Fruit fly (Drosophila melanogaster): ENCODE results near the gene Ubc6.

Gene Ubc6

DNA sequence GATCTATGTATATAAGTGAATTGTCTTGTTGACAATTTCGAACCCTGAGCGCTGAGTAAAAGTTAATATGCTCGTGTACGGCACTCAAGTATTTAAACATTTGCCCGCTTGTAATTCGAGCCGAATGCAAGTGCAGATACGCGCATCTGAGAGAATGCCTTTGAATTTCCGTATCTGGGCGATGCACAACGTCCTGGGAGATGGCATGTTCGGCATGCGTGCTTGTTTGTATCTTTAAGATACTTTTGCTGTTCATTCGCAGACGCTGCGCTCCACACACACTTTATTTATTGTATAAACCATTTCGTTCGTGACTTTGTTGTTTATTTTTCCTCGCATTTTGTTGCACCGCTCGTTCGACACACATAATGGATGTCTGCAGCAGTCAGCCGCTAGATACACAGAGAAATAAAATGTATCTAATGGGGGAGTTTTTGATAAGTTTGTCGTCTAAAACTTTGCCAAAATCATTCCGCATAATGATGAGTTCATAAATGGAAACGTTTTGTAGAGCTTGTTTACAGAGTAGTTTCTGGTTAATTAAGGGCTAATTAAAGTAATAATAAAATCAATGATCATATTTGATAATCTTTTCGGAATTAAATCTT lies 21.4 kb upstream of the Ubc6 start (continued):
- TF ChIP-seq net (GFP tag; optimal IDR thresholded peaks at IDR 0.05) (peak; percentile 26), CG6276 (GFP tag; optimal IDR thresholded peaks at IDR 0.05) (peak; percentile 18), achi (GFP tag; optimal IDR thresholded peaks at IDR 0.05) (no peak), CG6808 (GFP tag; optimal IDR thresholded peaks at IDR 0.05) (no peak), salr (GFP tag; optimal IDR thresholded peaks at IDR 0.05) (peak in 1 of 2 experiments; percentile 47), Gug (GFP tag; IDR thresholded peaks at IDR 0.05) (no peak), vri (GFP tag; optimal IDR thresholded peaks at IDR 0.05) (no peak), Lpt (GFP tag; optimal IDR thresholded peaks at IDR 0.05) (no peak)

DNA sequence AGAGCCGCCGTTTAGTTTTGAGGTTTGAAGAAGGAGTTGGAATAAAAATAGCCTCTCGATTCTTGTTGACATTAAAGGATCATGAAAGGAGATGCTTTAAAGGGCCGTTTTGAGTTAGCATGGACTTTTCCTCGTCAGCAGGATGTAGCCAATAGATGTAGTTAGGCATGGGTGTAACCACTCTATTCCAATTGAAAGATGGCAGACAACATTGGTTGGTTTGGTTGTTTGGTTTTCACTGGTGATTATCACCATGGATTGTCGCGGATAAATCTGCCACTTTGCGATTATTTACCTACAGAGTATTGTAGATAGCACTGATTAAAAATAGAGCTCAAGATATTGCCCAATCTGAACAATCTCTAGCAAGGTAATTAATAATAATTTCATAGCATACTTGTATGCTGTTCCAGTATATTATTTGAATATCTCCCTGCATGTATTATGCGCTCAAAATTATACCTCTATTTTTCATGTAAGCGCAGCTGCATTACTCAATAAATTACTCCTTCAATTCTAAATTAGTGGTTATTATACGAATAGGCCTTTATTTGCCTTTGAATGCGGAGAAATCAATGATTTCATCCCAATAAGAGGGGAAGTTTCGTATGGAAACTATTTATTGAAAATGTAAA lies 20.6 kb upstream of the Ubc6 start:
- TF ChIP-seq OdsH (GFP tag; optimal IDR thresholded peaks at IDR 0.05) (no peak), CG10669 (GFP tag; optimal IDR thresholded peaks at IDR 0.05) (no peak), Eip78C (GFP tag) (peak; percentile 12), CG6854 (GFP tag; optimal IDR thresholded peaks at IDR 0.05) (no peak), Ets21C (GFP tag; optimal IDR thresholded peaks at IDR 0.05) (no peak)

DNA sequence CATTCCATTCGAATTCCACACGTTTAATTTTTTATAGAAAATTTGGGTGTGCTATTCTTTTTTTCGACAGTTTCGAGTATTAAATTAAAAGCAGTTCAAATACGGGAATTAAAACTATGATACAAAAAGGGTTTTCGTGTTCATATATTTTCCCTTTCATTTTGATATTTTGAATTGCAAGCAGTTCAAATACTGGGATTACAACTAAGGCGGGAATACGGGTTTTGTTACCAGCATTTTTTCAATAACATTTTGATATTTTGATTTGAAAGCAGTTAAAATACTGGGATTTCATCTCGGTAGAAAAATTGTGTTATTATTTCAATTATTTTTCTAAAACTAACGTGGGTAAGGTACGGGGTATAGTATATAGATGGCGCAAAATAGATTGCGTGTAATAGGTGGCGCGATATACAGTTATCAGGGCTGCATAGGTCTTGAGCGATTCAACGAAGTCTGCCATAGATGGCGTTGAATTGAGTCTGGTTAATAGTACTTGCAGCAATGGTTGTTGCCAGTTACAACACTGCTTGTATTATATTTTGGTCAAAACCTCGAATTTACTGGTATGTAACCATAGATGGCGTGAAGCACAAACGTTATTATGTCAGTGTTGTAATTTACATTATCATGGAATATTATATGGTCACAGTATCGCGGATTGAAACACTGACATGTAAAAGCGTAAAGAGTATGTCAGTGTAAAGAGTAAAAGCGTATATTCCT lies 18.1 kb upstream of the Ubc6 start:
- no peak for TF ChIP-seq CG34406 (GFP tag; optimal IDR thresholded peaks at IDR 0.05)
- no peak for TF ChIP-seq dac (GFP tag; optimal IDR thresholded peaks at IDR 0.05)
- peak; percentile 52 for TF ChIP-seq lz (GFP tag; optimal IDR thresholded peaks at IDR 0.05)
- no peak for TF ChIP-seq CG32006 (GFP tag; optimal IDR thresholded peaks at IDR 0.05)
- peak; percentile 10 for TF ChIP-seq Hr4 (GFP tag; optimal IDR thresholded peaks at IDR 0.05)
- no peak for TF ChIP-seq CG7368 (GFP tag; optimal IDR thresholded peaks at IDR 0.05)
- no peak for TF ChIP-seq CG10631 (GFP tag; optimal IDR thresholded peaks at IDR 0.05)
- no peak for TF ChIP-seq spab (GFP tag; optimal IDR thresholded peaks at IDR 0.05)
- TF ChIP-seq Eip78C (GFP tag): peak; percentile 48
- TF ChIP-seq Blimp-1 (GFP tag; optimal IDR thresholded peaks at IDR 0.05): peak; percentile 59
- peak; percentile 5 for TF ChIP-seq CG3032 (tag; optimal IDR thresholded peaks at IDR 0.05)
- TF ChIP-seq net (GFP tag; optimal IDR thresholded peaks at IDR 0.05): no peak
- TF ChIP-seq CG11902 (GFP tag; optimal IDR thresholded peaks at IDR 0.05): peak; percentile 28
- no peak for TF ChIP-seq Eip75B (GFP tag; optimal IDR thresholded peaks at IDR 0.05)
- TF ChIP-seq Gug (GFP tag; IDR thresholded peaks at IDR 0.05): no peak
- no peak for TF ChIP-seq ss (GFP tag; optimal IDR thresholded peaks at IDR 0.05)
- no peak for TF ChIP-seq CG11294 (GFP tag; IDR thresholded peaks at IDR 0.05)
- no peak for TF ChIP-seq fd85E (GFP tag; optimal IDR thresholded peaks at IDR 0.05)
- no peak for TF ChIP-seq achi (GFP tag; optimal IDR thresholded peaks at IDR 0.05)
- TF ChIP-seq CG6792 (GFP tag; optimal IDR thresholded peaks at IDR 0.05): no peak
- TF ChIP-seq CG9139 (GFP tag; optimal IDR thresholded peaks at IDR 0.05): no peak
- peak; percentile 25 for TF ChIP-seq topi (GFP tag; optimal IDR thresholded peaks at IDR 0.05)
- TF ChIP-seq esn (GFP tag; optimal IDR thresholded peaks at IDR 0.05): peak; percentile 53
- no peak for TF ChIP-seq CG6808 (GFP tag; optimal IDR thresholded peaks at IDR 0.05)
- TF ChIP-seq Sox102F (GFP tag; optimal IDR thresholded peaks at IDR 0.05): no peak
- TF ChIP-seq cyc (GFP tag; optimal IDR thresholded peaks at IDR 0.05): peak; percentile 68
- no peak for TF ChIP-seq Ets96B (tag; optimal IDR thresholded peaks at IDR 0.05)
- no peak for TF ChIP-seq acj6 (GFP tag; optimal IDR thresholded peaks at IDR 0.05)
- no peak for TF ChIP-seq CG8319 (GFP tag; optimal IDR thresholded peaks at IDR 0.05)
- TF ChIP-seq Sox15 (GFP tag; optimal IDR thresholded peaks at IDR 0.05): no peak
- no peak for TF ChIP-seq CG6276 (GFP tag; optimal IDR thresholded peaks at IDR 0.05)
- TF ChIP-seq CG11762 (GFP tag; optimal IDR thresholded peaks at IDR 0.05; ENCODE audit: insufficient read depth): no peak
- no peak for TF ChIP-seq Met (GFP tag; optimal IDR thresholded peaks at IDR 0.05)
- TF ChIP-seq dsx (GFP tag; optimal IDR thresholded peaks at IDR 0.05; ENCODE audit: poor library complexity, severe bottlenecking): peak; percentile 8
- TF ChIP-seq Sox14 (GFP tag; optimal IDR thresholded peaks at IDR 0.05): no peak
- no peak for TF ChIP-seq svp (GFP tag)
- no peak for TF ChIP-seq fkh (GFP tag; optimal IDR thresholded peaks at IDR 0.05)
- no peak for TF ChIP-seq Lpt (GFP tag; optimal IDR thresholded peaks at IDR 0.05)
- TF ChIP-seq CG15336 (GFP tag; IDR thresholded peaks at IDR 0.05): no peak
